Fruit fly (Drosophila melanogaster) whole organism, prepupa: ENCODE data around the gene CG3091.

Experiments used
- Blimp-1 ChIP-seq: fragments of 200-800 bp; sonication (Bioruptor generic); optimal IDR thresholded peaks from 3 replicates; lab custom pipeline; 2017; ENCODE audit warnings: missing biosample characterization, missing genetic modification characterization, mild to moderate bottlenecking, moderate library complexity, missing genetic modification reagents
- CG11294 ChIP-seq: fragments of 200-800 bp; sonication (Bioruptor generic); IDR thresholded peaks from 2 replicates; pipeline ENCODE4 v1.3.6; 2022; ENCODE audit warnings: missing biosample characterization, missing genetic modification characterization
- CG11762 ChIP-seq: fragments of 200-800 bp; sonication (Bioruptor generic); optimal IDR thresholded peaks from 3 replicates; lab custom pipeline; 2016; ENCODE audit warnings: missing biosample characterization, missing genetic modification characterization; ENCODE audit not compliant: insufficient read depth
- CG11902 ChIP-seq: fragments of 200-800 bp; sonication (Bioruptor generic); optimal IDR thresholded peaks from 3 replicates; lab custom pipeline; 2016; ENCODE audit warnings: missing biosample characterization, missing genetic modification characterization
- CG15336 ChIP-seq: fragments of 200-800 bp; sonication (Bioruptor generic); IDR thresholded peaks from 2 replicates; pipeline ENCODE4 v1.3.6; 2022; ENCODE audit warnings: missing biosample characterization, missing genetic modification characterization
- CG1621 ChIP-seq: fragments of 200-800 bp; sonication (Bioruptor generic); optimal IDR thresholded peaks from 3 replicates; lab custom pipeline; 2018; ENCODE audit warnings: missing biosample characterization, mild to moderate bottlenecking, missing genetic modification characterization
- CG16779 ChIP-seq: fragments of 200-800 bp; sonication (Bioruptor generic); optimal IDR thresholded peaks from 3 replicates; lab custom pipeline; 2017; ENCODE audit warnings: missing biosample characterization, mild to moderate bottlenecking, missing genetic modification characterization
- CG3032 ChIP-seq: fragments of 200-800 bp; optimal IDR thresholded peaks from 2 replicates; lab custom pipeline; 2019; ENCODE audit warnings: missing biosample characterization, mild to moderate bottlenecking, missing genetic modification characterization, moderate library complexity
- CG32006 ChIP-seq: fragments of 200-800 bp; sonication (Bioruptor generic); optimal IDR thresholded peaks from 3 replicates; lab custom pipeline; 2017; ENCODE audit warnings: missing biosample characterization, mild to moderate bottlenecking, missing genetic modification characterization
- CG34406 ChIP-seq: fragments of 200-800 bp; sonication (Bioruptor generic); optimal IDR thresholded peaks from 3 replicates; lab custom pipeline; 2016; ENCODE audit warnings: missing biosample characterization, missing genetic modification characterization
- CG4318 ChIP-seq: fragments of 200-800 bp; sonication (Bioruptor generic); optimal IDR thresholded peaks from 3 replicates; lab custom pipeline; 2017; ENCODE audit warnings: missing biosample characterization, mild to moderate bottlenecking, missing genetic modification characterization
- CG6792 ChIP-seq: fragments of 200-800 bp; sonication (Bioruptor generic); optimal IDR thresholded peaks from 3 replicates; lab custom pipeline; 2016; ENCODE audit warnings: missing biosample characterization, missing genetic modification characterization
- CG6854 ChIP-seq: fragments of 200-800 bp; sonication (Bioruptor generic); optimal IDR thresholded peaks from 2 replicates; lab custom pipeline; 2017; ENCODE audit warnings: missing biosample characterization, mild to moderate bottlenecking, missing genetic modification characterization
- CG7368 ChIP-seq: fragments of 200-800 bp; sonication (Bioruptor generic); optimal IDR thresholded peaks from 3 replicates; lab custom pipeline; 2016; ENCODE audit warnings: missing biosample characterization, missing genetic modification characterization
- CG8319 ChIP-seq: fragments of 200-800 bp; sonication (Bioruptor generic); optimal IDR thresholded peaks from 3 replicates; lab custom pipeline; 2016; ENCODE audit warnings: missing biosample characterization, missing genetic modification characterization
- CG8632 ChIP-seq: fragments of 200-800 bp; sonication (Bioruptor generic); optimal IDR thresholded peaks from 3 replicates; lab custom pipeline; 2016; ENCODE audit warnings: missing biosample characterization, missing genetic modification characterization
- CG9139 ChIP-seq: fragments of 200-800 bp; sonication (Bioruptor generic); optimal IDR thresholded peaks from 3 replicates; lab custom pipeline; 2017; ENCODE audit warnings: missing biosample characterization, mild to moderate bottlenecking, missing genetic modification characterization
- Eip78C ChIP-seq: fragments of 200-800 bp; sonication (Bioruptor generic); peaks from one replicate; lab custom pipeline; 2016; ENCODE audit warnings: missing biosample characterization, missing genetic modification characterization
- Eip93F ChIP-seq: fragments of 200-800 bp; sonication (Bioruptor generic); optimal IDR thresholded peaks from 2 replicates; lab custom pipeline; 2016; ENCODE audit warnings: missing biosample characterization, mild to moderate bottlenecking, missing genetic modification characterization
- Ets21C ChIP-seq: fragments of 200-800 bp; sonication (Bioruptor generic); optimal IDR thresholded peaks from 3 replicates; lab custom pipeline; 2016; ENCODE audit warnings: missing biosample characterization, missing genetic modification characterization
- Gug ChIP-seq: fragments of 200-800 bp; sonication (Bioruptor generic); IDR thresholded peaks from 2 replicates; pipeline ENCODE4 v1.3.6; 2022; ENCODE audit warnings: missing biosample characterization, missing genetic modification characterization
- Hr38 ChIP-seq: sonication (Bioruptor generic); optimal IDR thresholded peaks from 2 replicates; lab custom pipeline; 2016; ENCODE audit warnings: missing biosample characterization, missing genetic modification characterization
- Hr39 ChIP-seq: fragments of 200-800 bp; sonication (Bioruptor generic); optimal IDR thresholded peaks from 2 replicates; lab custom pipeline; 2016; ENCODE audit warnings: missing biosample characterization, missing genetic modification characterization
- Lpt ChIP-seq: fragments of 200-800 bp; sonication (Bioruptor generic); optimal IDR thresholded peaks from 3 replicates; lab custom pipeline; 2016; ENCODE audit warnings: missing biosample characterization, missing genetic modification characterization
- Met ChIP-seq: fragments of 200-800 bp; sonication (Bioruptor generic); optimal IDR thresholded peaks from 3 replicates; lab custom pipeline; 2016; ENCODE audit warnings: missing biosample characterization, missing genetic modification characterization
- OdsH ChIP-seq: fragments of 200-800 bp; sonication (Bioruptor generic); optimal IDR thresholded peaks from 3 replicates; lab custom pipeline; 2016; ENCODE audit warnings: missing biosample characterization, missing genetic modification characterization
- Smox ChIP-seq: fragments of 200-800 bp; sonication (Bioruptor generic); optimal IDR thresholded peaks from 3 replicates; lab custom pipeline; 2016; ENCODE audit warnings: missing biosample characterization, missing genetic modification characterization
- Sox102F ChIP-seq: fragments of 200-800 bp; sonication (Bioruptor generic); optimal IDR thresholded peaks from 2 replicates; lab custom pipeline; 2016; ENCODE audit warnings: missing biosample characterization, mild to moderate bottlenecking, missing genetic modification characterization
- Sox15 ChIP-seq: fragments of 200-800 bp; sonication (Bioruptor generic); optimal IDR thresholded peaks from 3 replicates; lab custom pipeline; 2016; ENCODE audit warnings: missing biosample characterization, missing genetic modification characterization
- achi ChIP-seq: fragments of 200-800 bp; sonication (Bioruptor generic); optimal IDR thresholded peaks from 3 replicates; lab custom pipeline; 2016; ENCODE audit warnings: missing biosample characterization, missing genetic modification characterization
- acj6 ChIP-seq: fragments of 200-800 bp; sonication (Bioruptor generic); optimal IDR thresholded peaks from 3 replicates; lab custom pipeline; 2016; ENCODE audit warnings: missing biosample characterization, missing genetic modification characterization
- cyc ChIP-seq: fragments of 200-800 bp; sonication (Bioruptor generic); optimal IDR thresholded peaks from 3 replicates; lab custom pipeline; 2016; ENCODE audit warnings: missing biosample characterization, missing genetic modification characterization
- dac ChIP-seq: fragments of 200-800 bp; sonication (Bioruptor generic); optimal IDR thresholded peaks from 2 replicates; lab custom pipeline; 2017; ENCODE audit warnings: missing biosample characterization, mild to moderate bottlenecking, missing genetic modification characterization
- dsx ChIP-seq: fragments of 200-800 bp; optimal IDR thresholded peaks from 3 replicates; lab custom pipeline; 2019; ENCODE audit warnings: missing biosample characterization, mild to moderate bottlenecking, missing genetic modification characterization, moderate library complexity; ENCODE audit not compliant: poor library complexity, severe bottlenecking
- eg ChIP-seq: fragments of 200-800 bp; sonication (Bioruptor generic); IDR thresholded peaks from 3 replicates; pipeline ENCODE4 v1.3.6; 2022; ENCODE audit warnings: missing biosample characterization, missing genetic modification characterization
- esn ChIP-seq: fragments of 200-800 bp; sonication (Bioruptor generic); optimal IDR thresholded peaks from 2 replicates; lab custom pipeline; 2016; ENCODE audit warnings: missing biosample characterization, mild to moderate bottlenecking, missing genetic modification characterization, moderate library complexity
- fd59A ChIP-seq: fragments of 200-800 bp; sonication (Bioruptor generic); optimal IDR thresholded peaks from 2 replicates; lab custom pipeline; 2017; ENCODE audit warnings: missing biosample characterization, mild to moderate bottlenecking, missing genetic modification characterization, missing genetic modification reagents
- fd85E ChIP-seq: fragments of 200-800 bp; sonication (Bioruptor generic); optimal IDR thresholded peaks from 3 replicates; lab custom pipeline; 2016; ENCODE audit warnings: missing biosample characterization, missing genetic modification characterization
- lz ChIP-seq: fragments of 200-800 bp; sonication (Bioruptor generic); optimal IDR thresholded peaks from 3 replicates; lab custom pipeline; 2016; ENCODE audit warnings: missing biosample characterization, missing genetic modification characterization
- net ChIP-seq: fragments of 200-800 bp; sonication (Bioruptor generic); optimal IDR thresholded peaks from 3 replicates; lab custom pipeline; 2016; ENCODE audit warnings: missing biosample characterization, missing genetic modification characterization
- salr ChIP-seq, 2 experiments: fragments of 200-800 bp; sonication (Bioruptor generic); optimal IDR thresholded peaks; 3 replicates each; lab custom pipeline; 2016 to 2018; ENCODE audit warnings: missing biosample characterization in 2 of 2, missing genetic modification characterization in 2 of 2, mild to moderate bottlenecking in 1 of 2
- spab ChIP-seq: fragments of 200-800 bp; sonication (Bioruptor generic); optimal IDR thresholded peaks from 2 replicates; lab custom pipeline; 2017; ENCODE audit warnings: missing biosample characterization, mild to moderate bottlenecking, missing genetic modification characterization, missing genetic modification reagents
- svp ChIP-seq: fragments of 200-800 bp; sonication (Bioruptor generic); peaks from one replicate; lab custom pipeline; 2016; ENCODE audit warnings: missing biosample characterization, missing genetic modification characterization
- topi ChIP-seq: fragments of 200-800 bp; sonication (Bioruptor generic); optimal IDR thresholded peaks from 3 replicates; lab custom pipeline; 2016; ENCODE audit warnings: missing biosample characterization, missing genetic modification characterization

The CG3091 gene

DNA sequence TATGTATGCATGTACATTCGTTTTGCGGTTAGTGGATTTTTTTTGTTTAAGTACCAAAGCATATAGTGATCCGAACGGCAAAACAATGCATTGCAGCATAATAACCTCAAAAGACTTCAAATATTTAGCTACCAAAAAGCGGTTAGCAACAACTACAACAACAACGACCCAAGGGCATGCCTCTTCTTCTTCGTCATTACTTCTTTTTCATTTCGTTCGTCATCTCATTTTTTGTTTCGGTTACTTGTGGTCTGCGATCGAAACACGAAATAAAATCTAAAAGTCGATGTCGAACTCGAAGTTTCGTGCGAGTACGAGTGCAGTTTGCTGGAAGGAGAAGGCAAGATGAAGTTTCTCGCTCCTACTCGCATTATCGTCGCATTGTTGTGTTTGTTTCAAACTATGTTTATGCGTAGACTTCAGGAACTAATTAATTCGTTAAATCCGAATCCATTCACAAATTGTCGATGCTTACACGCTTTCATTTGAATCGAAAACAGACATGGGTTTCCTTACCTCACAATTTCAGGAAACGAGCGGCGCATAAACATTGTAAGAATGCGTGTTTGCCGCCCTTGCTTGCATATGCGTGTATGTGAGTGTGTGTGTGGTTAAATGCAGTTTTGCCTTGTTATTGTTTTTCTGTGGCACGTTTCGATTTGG is 44.8 kb upstream of the CG3091 start (continued):
- TF ChIP-seq eg (GFP tag; lab: Robert Waterston, UW): peak; percentile 94
- TF ChIP-seq CG11902: peak; percentile 76
- peak; percentile 96 for TF ChIP-seq CG7368 (GFP tag; lab: Kevin White, UChicago)
- peak; percentile 70 for TF ChIP-seq Sox15 (GFP tag; lab: Kevin White, UChicago)
- peak; percentile 87 for TF ChIP-seq achi (GFP tag; lab: Kevin White, UChicago)
- peak; percentile 93 for TF ChIP-seq net (GFP tag; lab: Kevin White, UChicago)
- TF ChIP-seq CG6792 (GFP tag; lab: Kevin White, UChicago): peak; percentile 91
- peak; percentile 93 for TF ChIP-seq CG1621 (tag; lab: Kevin White, UChicago)
- TF ChIP-seq CG11762 (GFP tag; lab: Kevin White, UChicago): peak; percentile 85
- TF ChIP-seq CG9139 (GFP tag; lab: Kevin White, UChicago): peak; percentile 83
- TF ChIP-seq Smox (GFP tag; lab: Kevin White, UChicago): peak; percentile 88
- TF ChIP-seq Eip93F (GFP tag; lab: Kevin White, UChicago): peak; percentile 81
- peak; percentile 90 for TF ChIP-seq acj6 (GFP tag; lab: Kevin White, UChicago)
- TF ChIP-seq cyc: peak; percentile 94
- TF ChIP-seq Met (GFP tag; lab: Kevin White, UChicago): peak; percentile 92
- peak; percentile 87 for TF ChIP-seq Gug (GFP tag; lab: Robert Waterston, UW)
- peak; percentile 75 for TF ChIP-seq CG11294 (GFP tag; lab: Robert Waterston, UW)
- peak; percentile 90 for TF ChIP-seq CG15336
- TF ChIP-seq esn: peak; percentile 94
- peak; percentile 86 for TF ChIP-seq CG8319 (GFP tag; lab: Kevin White, UChicago)
- TF ChIP-seq fd59A: peak; percentile 84
- TF ChIP-seq CG8632 (GFP tag; lab: Kevin White, UChicago): peak; percentile 91
- peak; percentile 97 for TF ChIP-seq svp (GFP tag; lab: Kevin White, UChicago)
- TF ChIP-seq CG4318: peak; percentile 63
- peak; percentile 89 for TF ChIP-seq OdsH (GFP tag; lab: Kevin White, UChicago)
- TF ChIP-seq CG6854 (GFP tag; lab: Kevin White, UChicago): peak; percentile 91

DNA sequence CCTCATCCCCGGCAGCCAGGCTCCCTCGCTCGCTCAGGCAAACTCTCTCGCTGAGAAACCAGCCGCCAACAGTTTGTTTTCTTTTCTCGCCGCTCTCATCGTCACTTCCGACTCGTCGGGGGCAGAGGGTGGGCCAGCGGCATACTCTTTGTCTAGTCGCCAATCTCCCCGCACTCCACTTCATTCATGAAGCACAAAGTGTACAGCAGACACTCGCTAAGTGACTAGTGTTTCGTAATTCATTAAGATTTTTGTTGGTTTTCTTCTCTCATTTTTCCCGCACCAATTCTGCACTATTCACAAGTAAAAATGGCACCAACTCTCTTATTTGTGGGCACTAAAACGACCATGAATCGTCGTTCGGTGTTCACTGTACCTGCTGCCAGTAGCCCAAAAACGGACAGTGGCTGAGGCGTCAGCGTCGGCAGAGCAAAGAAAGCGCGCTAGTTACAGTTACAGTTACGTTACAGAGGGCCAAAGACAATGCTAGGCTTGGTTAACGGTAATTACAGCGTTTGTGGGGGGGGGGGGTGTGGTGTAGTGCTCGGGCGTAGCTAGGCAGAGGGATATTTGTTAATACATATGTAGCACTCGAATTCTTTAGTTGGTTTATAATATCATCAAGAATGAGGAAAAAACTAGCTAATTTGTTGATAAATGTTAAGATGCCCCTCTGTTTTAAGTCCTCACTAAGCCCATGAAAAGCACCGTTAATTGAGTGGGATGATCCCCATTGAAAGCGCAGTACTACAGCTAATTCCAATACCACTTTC is 43.6 kb upstream of the CG3091 start:
- TF ChIP-seq Eip93F (GFP tag; lab: Kevin White, UChicago) (peak; percentile 54), OdsH (GFP tag; lab: Kevin White, UChicago) (peak; percentile 96), Hr39 (GFP tag; lab: Kevin White, UChicago) (peak; percentile 95), Sox102F (GFP tag; lab: Kevin White, UChicago) (peak; percentile 91), dac (GFP tag; lab: Kevin White, UChicago) (peak; percentile 97), svp (GFP tag; lab: Kevin White, UChicago) (peak; percentile 94), CG34406 (GFP tag; lab: Kevin White, UChicago) (peak; percentile 87), CG11294 (GFP tag; lab: Robert Waterston, UW) (peak; percentile 93), Lpt (GFP tag; lab: Kevin White, UChicago) (peak; percentile 95), CG4318 (peak; percentile 96), spab (GFP tag; lab: Kevin White, UChicago) (peak; percentile 85), acj6 (GFP tag; lab: Kevin White, UChicago) (peak; percentile 95), topi (GFP tag; lab: Kevin White, UChicago) (peak; percentile 93), CG16779 (tag; lab: Kevin White, UChicago) (peak; percentile 90), Ets21C (GFP tag; lab: Kevin White, UChicago) (peak; percentile 88), salr (GFP tag; optimal IDR thresholded peaks at IDR 0.05; lab: Kevin White, UChicago) (peak; percentile 88 to 93), fd85E (peak; percentile 72), Hr38 (GFP tag; lab: Kevin White, UChicago) (peak; percentile 92), Sox15 (GFP tag; lab: Kevin White, UChicago) (peak; percentile 91), Blimp-1 (GFP tag; lab: Kevin White, UChicago) (peak; percentile 46), fd59A (peak; percentile 88), esn (peak; percentile 90), eg (GFP tag; lab: Robert Waterston, UW) (peak; percentile 97), CG6792 (GFP tag; lab: Kevin White, UChicago) (peak; percentile 95), CG32006 (GFP tag; lab: Kevin White, UChicago) (peak; percentile 98), Met (GFP tag; lab: Kevin White, UChicago) (peak; percentile 92), Eip78C (GFP tag; lab: Kevin White, UChicago) (peak; percentile 98), CG9139 (GFP tag; lab: Kevin White, UChicago) (peak; percentile 76), cyc (peak; percentile 93), dsx (GFP tag; lab: Kevin White, UChicago) (peak; percentile 86), CG3032 (tag; lab: Kevin White, UChicago) (peak; percentile 91), CG8319 (GFP tag; lab: Kevin White, UChicago) (peak; percentile 76), CG11902 (peak; percentile 91), lz (GFP tag; lab: Kevin White, UChicago) (peak; percentile 94)
